Worm (Caenorhabditis elegans) whole organism, early embryonic: Measurements from ENCODE around the gene cpsf-2.

Experiments
- B0310.2 ChIP-seq: sonication (generic microtip); optimal IDR thresholded peaks from 2 replicates; lab custom pipeline; 2016; ENCODE audit warnings: mild to moderate bottlenecking, missing genetic modification characterization, missing compliant biosample characterization
- aly-1 ChIP-seq: sonication (generic microtip); optimal IDR thresholded peaks from 2 replicates; lab custom pipeline; 2016; ENCODE audit warnings: missing genetic modification characterization, missing compliant biosample characterization
- ama-1 ChIP-seq: fragments of 150-350 bp; optimal IDR thresholded peaks from 2 replicates; lab custom pipeline; 2014
- flt-1 ChIP-seq: fragments of 200-800 bp; sonication (Bioruptor generic); IDR thresholded peaks from 2 replicates; pipeline ENCODE4 v1.3.6; 2022; ENCODE audit warnings: missing genetic modification characterization, missing compliant biosample characterization
- pes-1 ChIP-seq: fragments of 200-800 bp; sonication (Bioruptor generic); IDR thresholded peaks from 2 replicates; pipeline ENCODE4 v1.3.6; 2022; ENCODE audit warnings: missing genetic modification reagents, missing genetic modification characterization, missing compliant biosample characterization
- scrt-1 ChIP-seq: fragments of 200-800 bp; sonication (Bioruptor generic); IDR thresholded peaks from 2 replicates; pipeline ENCODE4 v1.3.6; 2022; ENCODE audit warnings: missing genetic modification characterization, missing compliant biosample characterization
- tra-4 ChIP-seq: sonication (generic microtip); optimal IDR thresholded peaks from 2 replicates; lab custom pipeline; 2017; ENCODE audit warnings: missing genetic modification characterization, missing compliant biosample characterization

- TF ChIP-seq ama-1 (lab: Kevin White, UChicago): no peak
- no peak for TF ChIP-seq aly-1 (tag; lab: Kevin White, UChicago)
- TF ChIP-seq scrt-1 (GFP tag; lab: Robert Waterston, UW): no peak
- no peak for TF ChIP-seq flt-1 (GFP tag; lab: Robert Waterston, UW)
- TF ChIP-seq pes-1 (GFP tag; lab: Robert Waterston, UW): no peak
- no peak for TF ChIP-seq B0310.2 (tag; lab: Kevin White, UChicago)
- no peak for TF ChIP-seq tra-4 (tag; lab: Kevin White, UChicago)
These were observed 36.3 kb upstream of the cpsf-2 start for ce11 chrV:7142661-7143060.
